Worm (Caenorhabditis elegans) whole organism, L4 larva: Measurements from ENCODE around the gene wrm-1.

Experiments
- D1046.2 ChIP-seq: fragments of 200-800 bp; sonication (Bioruptor generic); IDR thresholded peaks from 2 replicates; pipeline ENCODE4 v1.3.6; 2022; ENCODE audit warnings: missing genetic modification characterization, missing compliant biosample characterization
- F10B5.3 ChIP-seq: sonication (generic microtip); optimal IDR thresholded peaks from 2 replicates; lab custom pipeline; 2016; ENCODE audit warnings: mild to moderate bottlenecking, missing genetic modification characterization, missing compliant biosample characterization
- F26F4.8 ChIP-seq: fragments of 200-800 bp; sonication (Bioruptor generic); conservative IDR thresholded peaks from 2 replicates; pipeline ENCODE4 v1.3.6; 2022; ENCODE audit warnings: missing genetic modification characterization, missing compliant biosample characterization
- F37D6.2 ChIP-seq: sonication (generic microtip); optimal IDR thresholded peaks from 2 replicates; lab custom pipeline; 2016; ENCODE audit warnings: mild to moderate bottlenecking, missing genetic modification characterization, missing compliant biosample characterization
- F44E2.7 ChIP-seq: fragments of 200-800 bp; sonication (Bioruptor generic); IDR thresholded peaks from 2 replicates; pipeline ENCODE4 v2.1.2; 2022; ENCODE audit warnings: missing genetic modification characterization, missing compliant biosample characterization
- F49E8.2 ChIP-seq: sonication (generic microtip); optimal IDR thresholded peaks from 2 replicates; lab custom pipeline; 2016; ENCODE audit warnings: missing compliant biosample characterization, mild to moderate bottlenecking, missing genetic modification characterization, borderline replicate concordance
- Y105C5A.15 ChIP-seq: fragments of 200-800 bp; sonication (Bioruptor generic); IDR thresholded peaks from 2 replicates; pipeline ENCODE4 v1.3.6; 2022; ENCODE audit warnings: missing genetic modification characterization, missing compliant biosample characterization
- Y5F2A.4 ChIP-seq: fragments of 200-800 bp; sonication (Bioruptor generic); optimal IDR thresholded peaks from 2 replicates; lab custom pipeline; 2018; ENCODE audit warnings: mild to moderate bottlenecking, missing genetic modification characterization, missing compliant biosample characterization
- aha-1 ChIP-seq: fragments of 150-350 bp; peaks from one replicate; lab custom pipeline; 2014; ENCODE audit warnings: missing biosample characterization, missing genetic modification characterization
- aly-2 ChIP-seq: sonication (generic microtip); optimal IDR thresholded peaks from 2 replicates; lab custom pipeline; 2018; ENCODE audit warnings: missing biosample characterization, missing genetic modification characterization
- ceh-28 ChIP-seq: fragments of 150-350 bp; optimal IDR thresholded peaks from 2 replicates; lab custom pipeline; 2014; ENCODE audit warnings: missing biosample characterization, missing genetic modification reagents, missing genetic modification characterization
- ceh-44 ChIP-seq: fragments of 200-800 bp; sonication (Bioruptor generic); IDR thresholded peaks from 2 replicates; pipeline ENCODE4 v1.3.6; 2022; ENCODE audit warnings: missing genetic modification reagents, missing genetic modification characterization, missing compliant biosample characterization
- cey-2 ChIP-seq: sonication (generic microtip); optimal IDR thresholded peaks from 3 replicates; lab custom pipeline; 2017; ENCODE audit warnings: missing genetic modification characterization, mild to moderate bottlenecking, missing compliant biosample characterization, antibody characterized with exemption, borderline replicate concordance; ENCODE audit not compliant: insufficient read depth
- ctbp-1 ChIP-seq: fragments of 200-800 bp; sonication (Bioruptor generic); IDR thresholded peaks from 2 replicates; pipeline ENCODE4 v1.3.6; 2022; ENCODE audit warnings: missing genetic modification reagents, missing genetic modification characterization, missing compliant biosample characterization
- daf-12 ChIP-seq: fragments of 150-350 bp; optimal IDR thresholded peaks from 2 replicates; lab custom pipeline; 2014; ENCODE audit warnings: missing biosample characterization, missing genetic modification reagents, missing genetic modification characterization
- daf-16 ChIP-seq, 3 experiments: sonication (generic microtip); optimal IDR thresholded peaks; 2 replicates each; lab custom pipeline; 2016 to 2017; ENCODE audit warnings: missing genetic modification characterization in 3 of 3, missing genetic modification reagents in 3 of 3, mild to moderate bottlenecking in 2 of 3, missing compliant biosample characterization in 2 of 3, missing biosample characterization in 1 of 3, moderate library complexity in 1 of 3
- daf-8 ChIP-seq: fragments of 200-800 bp; sonication (Bioruptor generic); IDR thresholded peaks from 2 replicates; pipeline ENCODE4 v1.3.6; 2022; ENCODE audit warnings: missing genetic modification characterization, missing compliant biosample characterization
- dmd-6 ChIP-seq: fragments of 200-800 bp; sonication (Bioruptor generic); IDR thresholded peaks from 2 replicates; pipeline ENCODE4 v1.3.6; 2022; ENCODE audit warnings: missing genetic modification reagents, missing genetic modification characterization, missing compliant biosample characterization
- fkh-10 ChIP-seq: fragments of 150-350 bp; optimal IDR thresholded peaks from 2 replicates; lab custom pipeline; 2014; ENCODE audit warnings: missing biosample characterization, missing genetic modification reagents, missing genetic modification characterization
- hif-1 ChIP-seq, 2 experiments: sonication (generic microtip); optimal IDR thresholded peaks; 2 replicates each; lab custom pipeline; 2016 to 2017; ENCODE audit warnings: missing compliant biosample characterization in 2 of 2, missing genetic modification characterization in 2 of 2, missing genetic modification reagents in 2 of 2, missing genotype in 2 of 2, mild to moderate bottlenecking in 1 of 2
- hlh-30 ChIP-seq: sonication (generic microtip); optimal IDR thresholded peaks from 2 replicates; lab custom pipeline; 2017; ENCODE audit warnings: antibody characterized with exemption, mild to moderate bottlenecking, missing genetic modification characterization, missing compliant biosample characterization; ENCODE audit not compliant: insufficient read depth
- hmg-1.1 ChIP-seq: fragments of 200-800 bp; sonication (Bioruptor generic); IDR thresholded peaks from 2 replicates; pipeline ENCODE4 v1.3.6; 2022; ENCODE audit warnings: missing genetic modification reagents, missing genetic modification characterization, missing compliant biosample characterization
- lin-15B ChIP-seq: fragments of 150-350 bp; sonication (generic microtip); optimal IDR thresholded peaks from 3 replicates; lab custom pipeline; 2014; ENCODE audit warnings: missing biosample characterization, missing genetic modification characterization
- lin-29 ChIP-seq: fragments of 200-800 bp; sonication (Bioruptor generic); IDR thresholded peaks from 2 replicates; pipeline ENCODE4 v1.3.6; 2022; ENCODE audit warnings: missing genetic modification reagents, missing genetic modification characterization, missing compliant biosample characterization
- lin-38 ChIP-seq: fragments of 200-800 bp; sonication (Bioruptor generic); IDR thresholded peaks from 2 replicates; pipeline ENCODE4 v1.3.6; 2022; ENCODE audit warnings: missing genetic modification reagents, missing genetic modification characterization, missing compliant biosample characterization
- lsy-2 ChIP-seq, 2 experiments: fragments of 150-350 bp in 1 of 2; sonication (generic microtip) in 1 of 2; optimal IDR thresholded peaks; 2 replicates each; lab custom pipeline; 2014 to 2017; ENCODE audit warnings: missing biosample characterization in 2 of 2, missing genetic modification characterization in 2 of 2
- madf-5 ChIP-seq, 2 experiments: fragments of 200-800 bp; sonication (Bioruptor generic); IDR thresholded peaks; 2 replicates each; pipeline ENCODE4 v1.3.6; 2022; ENCODE audit warnings: missing compliant biosample characterization in 2 of 2, missing genetic modification characterization in 2 of 2
- madf-9 ChIP-seq: fragments of 200-800 bp; sonication (Bioruptor generic); conservative IDR thresholded peaks from 2 replicates; pipeline ENCODE4 v1.3.6; 2022; ENCODE audit warnings: missing genetic modification reagents, missing genetic modification characterization, missing compliant biosample characterization
- mdl-1 ChIP-seq, 2 experiments: fragments of 150-350 bp in 1 of 2; sonication (generic microtip) in 1 of 2; optimal IDR thresholded peaks; 2 replicates each; lab custom pipeline; 2014 to 2017; ENCODE audit warnings: missing biosample characterization in 2 of 2, missing genetic modification characterization in 2 of 2
- mes-2 ChIP-seq: sonication (generic microtip); optimal IDR thresholded peaks from 2 replicates; lab custom pipeline; 2016; ENCODE audit warnings: missing genotype, mild to moderate bottlenecking, missing genetic modification characterization, missing compliant biosample characterization; ENCODE audit not compliant: poor library complexity, severe bottlenecking
- nhr-11 ChIP-seq: fragments of 150-350 bp; optimal IDR thresholded peaks from 2 replicates; lab custom pipeline; 2014; ENCODE audit warnings: missing biosample characterization, missing genetic modification characterization
- nhr-28 ChIP-seq: fragments of 150-350 bp; optimal IDR thresholded peaks from 2 replicates; lab custom pipeline; 2014; ENCODE audit warnings: missing biosample characterization, missing genetic modification characterization
- nhr-42 ChIP-seq: fragments of 200-800 bp; sonication (Bioruptor generic); IDR thresholded peaks from 2 replicates; pipeline ENCODE4 v1.3.6; 2022; ENCODE audit warnings: missing genetic modification characterization, missing compliant biosample characterization
- nhr-6 ChIP-seq: fragments of 150-350 bp; optimal IDR thresholded peaks from 2 replicates; lab custom pipeline; 2014; ENCODE audit warnings: missing biosample characterization, missing genetic modification characterization
- nhr-76 ChIP-seq: fragments of 150-350 bp; optimal IDR thresholded peaks from 2 replicates; lab custom pipeline; 2014; ENCODE audit warnings: missing biosample characterization, missing genetic modification characterization
- pqm-1 ChIP-seq: sonication (generic microtip); optimal IDR thresholded peaks from 2 replicates; lab custom pipeline; 2017; ENCODE audit warnings: missing biosample characterization, missing genetic modification characterization
- saeg-2 ChIP-seq: fragments of 200-800 bp; sonication (Bioruptor generic); IDR thresholded peaks from 2 replicates; pipeline ENCODE4 v1.3.6; 2022; ENCODE audit warnings: missing genetic modification reagents, missing genetic modification characterization, missing compliant biosample characterization
- sdz-12 ChIP-seq: fragments of 200-800 bp; sonication (Bioruptor generic); optimal IDR thresholded peaks from 2 replicates; lab custom pipeline; 2018; ENCODE audit warnings: mild to moderate bottlenecking, missing genetic modification characterization, missing compliant biosample characterization
- spr-1 ChIP-seq: sonication (generic microtip); optimal IDR thresholded peaks from 2 replicates; lab custom pipeline; 2016; ENCODE audit warnings: mild to moderate bottlenecking, missing genetic modification characterization, missing compliant biosample characterization
- tra-1 ChIP-seq: fragments of 200-800 bp; sonication (Bioruptor generic); IDR thresholded peaks from 2 replicates; pipeline ENCODE4 v1.3.6; 2022; ENCODE audit warnings: missing genetic modification reagents, missing genetic modification characterization, missing compliant biosample characterization
- unc-62 ChIP-seq, 3 experiments: fragments of 150-350 bp in 1 of 3; sonication (generic microtip); optimal IDR thresholded peaks in 2 of 3; peaks in 1 of 3; 1 replicate in 1 of 3; 2 replicates in 2 of 3; lab custom pipeline; 2014 to 2017; ENCODE audit warnings: missing biosample characterization in 3 of 3, missing genetic modification characterization in 3 of 3, missing genetic modification reagents in 3 of 3, missing genotype in 1 of 3
- vab-7 ChIP-seq: fragments of 200-800 bp; sonication (Bioruptor generic); IDR thresholded peaks from 2 replicates; pipeline ENCODE4 v1.3.6; 2022; ENCODE audit warnings: missing genetic modification reagents, missing genetic modification characterization, missing compliant biosample characterization
- zfp-2 ChIP-seq: sonication (generic microtip); optimal IDR thresholded peaks from 2 replicates; lab custom pipeline; 2016; ENCODE audit warnings: mild to moderate bottlenecking, missing genetic modification characterization, missing compliant biosample characterization
- zfp-3 ChIP-seq: fragments of 200-800 bp; sonication (Bioruptor generic); conservative IDR thresholded peaks from 2 replicates; pipeline ENCODE4 v1.3.6; 2022; ENCODE audit warnings: missing genetic modification reagents, missing genetic modification characterization, missing compliant biosample characterization
- ztf-11 ChIP-seq: fragments of 150-350 bp; optimal IDR thresholded peaks from 2 replicates; lab custom pipeline; 2014; ENCODE audit warnings: missing biosample characterization, missing genetic modification characterization

Gene wrm-1

ce11 chrIII:5758519-5759099, 36.0 kb downstream of the wrm-1 start (continued):
- TF ChIP-seq lin-38 (no peak), nhr-11 (tag; lab: Kevin White, UChicago) (peak; percentile 58), zfp-3 (GFP tag; lab: Robert Waterston, UW) (0 out of 2 replicates have a peak, but pooled peaks have one; percentile 28), dmd-6 (GFP tag; lab: Robert Waterston, UW) (peak; percentile 50), zfp-2 (tag; lab: Kevin White, UChicago) (no peak), spr-1 (no peak), daf-12 (tag; lab: Kevin White, UChicago) (no peak), aly-2 (tag; lab: Kevin White, UChicago) (no peak), ctbp-1 (GFP tag; lab: Robert Waterston, UW) (peak; percentile 84), mdl-1 (tag; optimal IDR thresholded peaks at IDR 0.05; lab: Kevin White, UChicago) (no peak), nhr-28 (tag; lab: Kevin White, UChicago) (no peak), hif-1 (tag; optimal IDR thresholded peaks at IDR 0.05; lab: Kevin White, UChicago) (peak in 1 of 2 experiments; percentile 65), ztf-11 (tag; lab: Kevin White, UChicago) (no peak), saeg-2 (0 out of 2 replicates have a peak, but pooled peaks have one; percentile 31), lin-29 (GFP tag; lab: Robert Waterston, UW) (no peak), daf-16 (GFP tag; optimal IDR thresholded peaks at IDR 0.05; lab: Kevin White, UChicago) (no peak), daf-16 (tag; optimal IDR thresholded peaks at IDR 0.05; lab: Kevin White, UChicago) (no peak), F37D6.2 (tag; lab: Kevin White, UChicago) (peak; percentile 44), daf-8 (GFP tag; lab: Robert Waterston, UW) (no peak), mes-2 (tag; lab: Kevin White, UChicago) (peak; percentile 20), hmg-1.1 (GFP tag; lab: Robert Waterston, UW) (peak; percentile 44; the same call in 1 of the 2 replicates), tra-1 (GFP tag; lab: Robert Waterston, UW) (0 out of 2 replicates have a peak, but pooled peaks have one; percentile 11), F10B5.3 (no peak), hlh-30 (tag; lab: Kevin White, UChicago) (peak; percentile 63), pqm-1 (tag; lab: Kevin White, UChicago) (no peak)

- TF ChIP-seq ceh-44 (GFP tag; lab: Robert Waterston, UW) = no peak
- peak in 1 of 2 experiments; percentile 28 for TF ChIP-seq lsy-2 (tag; optimal IDR thresholded peaks at IDR 0.05; lab: Kevin White, UChicago)
- peak in 1 of 2 experiments; percentile 1 for TF ChIP-seq unc-62 (GFP tag; optimal IDR thresholded peaks at IDR 0.05 in 1 of 2; lab: Kevin White, UChicago)
- no peak for TF ChIP-seq unc-62 (tag; optimal IDR thresholded peaks at IDR 0.05; lab: Kevin White, UChicago)
- TF ChIP-seq aha-1 (tag; lab: Kevin White, UChicago) = peak; percentile 85
- TF ChIP-seq cey-2 = no peak
- TF ChIP-seq Y5F2A.4 (GFP tag; lab: Kevin White, UChicago) = no peak
- TF ChIP-seq ctbp-1 (GFP tag; lab: Robert Waterston, UW) = 0 out of 2 replicates have a peak, but pooled peaks have one; percentile 7
These were observed 38.1 kb downstream of the wrm-1 start for ce11 chrIII:5760721-5761120.

ce11 chrIII:5761886-5762285, 39.2 kb downstream of the wrm-1 start:
- TF ChIP-seq F26F4.8 (GFP tag; lab: Robert Waterston, UW) (peak; percentile 53), nhr-76 (tag; lab: Kevin White, UChicago) (no peak), nhr-6 (tag; lab: Kevin White, UChicago) (no peak), F44E2.7 (0 out of 2 replicates have a peak, but pooled peaks have one; percentile 40), tra-1 (GFP tag; lab: Robert Waterston, UW) (peak; percentile 50), zfp-3 (GFP tag; lab: Robert Waterston, UW) (no peak), sdz-12 (GFP tag; lab: Kevin White, UChicago) (no peak), fkh-10 (GFP tag; lab: Kevin White, UChicago) (no peak), ceh-28 (tag; lab: Kevin White, UChicago) (no peak), madf-9 (GFP tag; lab: Robert Waterston, UW) (no peak), D1046.2 (0 out of 2 replicates have a peak, but pooled peaks have one; percentile 70), F49E8.2 (tag; lab: Kevin White, UChicago) (no peak), vab-7 (GFP tag; lab: Robert Waterston, UW) (peak; percentile 62), saeg-2 (no peak), cey-2 (no peak), nhr-42 (GFP tag; lab: Robert Waterston, UW) (no peak), lin-15B (tag; lab: Kevin White, UChicago) (no peak), Y105C5A.15 (GFP tag; lab: Robert Waterston, UW) (peak; percentile 76; the same call in 1 of the 2 replicates), lsy-2 (tag; optimal IDR thresholded peaks at IDR 0.05; lab: Kevin White, UChicago) (peak in 1 of 2 experiments; percentile 20), madf-5 (GFP tag; IDR thresholded peaks at IDR 0.05; lab: Robert Waterston, UW) (0 out of 4 replicates have a peak, but pooled peaks of 1 of the 2 experiments have one; percentile 33)
